Worm (Caenorhabditis elegans): Measurements from ENCODE around the gene nspe-4.

The nspe-4 gene

ce11 chrII:12619288-12619687 lies 7.0 kb downstream of the nspe-4 start, which contains the start of gene nspe-2:
Gene nspe-2, minus strand, starts transcription at chrII:12619388.
- TF ChIP-seq lir-3 (tag; optimal IDR thresholded peaks at IDR 0.05; ENCODE audit: poor library complexity), result no peak
- TF ChIP-seq hlh-17 (GFP tag; optimal IDR thresholded peaks at IDR 0.05; ENCODE audit: borderline replicate concordance), result no peak
- no peak for TF ChIP-seq nhr-20 (tag; optimal IDR thresholded peaks at IDR 0.05)
- TF ChIP-seq unc-62 (GFP tag; optimal IDR thresholded peaks at IDR 0.05), result no peak
- TF ChIP-seq mep-1 (tag; optimal IDR thresholded peaks at IDR 0.05), result no peak
- no peak for TF ChIP-seq ceh-63 (GFP tag; optimal IDR thresholded peaks at IDR 0.05)
- no peak for TF ChIP-seq C34B4.2 (tag; optimal IDR thresholded peaks at IDR 0.05)
- TF ChIP-seq pax-3 (tag; optimal IDR thresholded peaks at IDR 0.05), result no peak
- no peak for TF ChIP-seq mab-9 (GFP tag; IDR thresholded peaks at IDR 0.05)
- TF ChIP-seq lin-15B (tag; optimal IDR thresholded peaks at IDR 0.05), result no peak
- no peak for TF ChIP-seq irx-1 (tag; optimal IDR thresholded peaks at IDR 0.05)
- TF ChIP-seq dpl-1 (GFP tag; optimal IDR thresholded peaks at IDR 0.05), result no peak
- no peak for TF ChIP-seq alr-1 (tag; optimal IDR thresholded peaks at IDR 0.05; ENCODE audit: borderline replicate concordance)

ce11 chrII:12620764-12621163 lies 8.4 kb downstream of the nspe-4 start, which contains the start of gene nspe-1:
Gene nspe-1, minus strand, starts transcription at chrII:12620864.
- TF ChIP-seq dsc-1 (tag; optimal IDR thresholded peaks at IDR 0.05) (no peak), zag-1 (tag; optimal IDR thresholded peaks at IDR 0.05) (no peak), isw-1 (GFP tag; IDR thresholded peaks at IDR 0.05) (no peak), ztf-4 (tag; optimal IDR thresholded peaks at IDR 0.05) (no peak), hlh-4 (tag; optimal IDR thresholded peaks at IDR 0.05) (no peak), pqm-1 (tag; optimal IDR thresholded peaks at IDR 0.05) (no peak), nhr-237 (tag; optimal IDR thresholded peaks at IDR 0.05) (no peak), pag-3 (tag; optimal IDR thresholded peaks at IDR 0.05; ENCODE audit: borderline replicate concordance, insufficient read depth) (no peak), ceh-8 (GFP tag; optimal IDR thresholded peaks at IDR 0.05) (no peak)

DNA sequence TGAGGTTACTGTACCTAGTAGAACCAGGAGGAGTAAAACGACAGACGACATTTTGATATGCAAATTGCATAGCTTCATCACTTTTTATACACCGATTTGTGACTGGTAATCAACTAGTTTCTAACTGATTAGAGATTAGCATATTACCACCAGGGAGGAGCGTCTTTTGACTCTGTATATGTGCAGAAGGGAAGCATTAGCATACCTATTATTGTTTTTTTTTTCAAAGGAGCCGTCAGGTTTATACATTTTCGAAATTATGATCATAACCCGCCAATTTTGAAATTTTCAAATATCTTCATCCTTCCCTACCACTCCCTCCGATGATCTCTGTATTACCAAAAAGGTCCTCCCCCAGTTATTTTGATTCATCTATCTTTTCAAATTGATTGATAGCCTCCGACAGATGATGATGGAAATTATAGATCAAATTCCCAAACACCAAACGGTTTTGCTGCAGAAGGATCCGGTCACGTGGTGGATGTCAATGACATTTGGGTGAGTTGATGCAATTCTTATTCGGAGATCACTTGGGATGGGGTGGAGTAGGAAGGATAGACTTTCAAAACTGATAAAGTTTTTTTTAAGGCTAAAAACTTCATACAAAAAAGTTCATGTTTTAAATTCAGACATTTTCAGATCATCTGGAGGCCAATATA lies 9.7 kb downstream of the nspe-4 start, which contains the start of gene nspe-8:
TSS of gene nspe-8 (minus strand) at position 51 of the 659 bp plus-strand sequence.
- TF ChIP-seq lin-39 (tag; optimal IDR thresholded peaks at IDR 0.05) (peak; percentile 24), xbp-1 (tag; optimal IDR thresholded peaks at IDR 0.05) (no peak), elt-3 (tag; optimal IDR thresholded peaks at IDR 0.05) (peak in 5 of 6 experiments; percentile 60 to 86 (median 75)), nhr-20 (tag; optimal IDR thresholded peaks at IDR 0.05) (peak; percentile 90), sup-37 (GFP tag; optimal IDR thresholded peaks at IDR 0.05) (no peak), blmp-1 (tag; optimal IDR thresholded peaks at IDR 0.05) (peak; percentile 38), unc-62 (GFP tag; optimal IDR thresholded peaks at IDR 0.05) (no peak), nhr-84 (tag; optimal IDR thresholded peaks at IDR 0.05) (no peak), irx-1 (tag; optimal IDR thresholded peaks at IDR 0.05) (no peak), nhr-19 (GFP tag; conservative IDR thresholded peaks at IDR 0.05) (peak; percentile 44), fos-1 (tag; optimal IDR thresholded peaks at IDR 0.05) (no peak), C16A3.4 (tag; optimal IDR thresholded peaks at IDR 0.05) (no peak), mef-2 (tag; optimal IDR thresholded peaks at IDR 0.05) (no peak), nhr-71 (tag; optimal IDR thresholded peaks at IDR 0.05) (peak; percentile 81), nhr-12 (tag; optimal IDR thresholded peaks at IDR 0.05) (no peak), lin-14 (GFP tag; optimal IDR thresholded peaks at IDR 0.05) (peak; percentile 70), ceh-90 (tag; optimal IDR thresholded peaks at IDR 0.05) (no peak), dpl-1 (GFP tag; optimal IDR thresholded peaks at IDR 0.05) (peak in 1 of 3 experiments; percentile 34), ces-1 (GFP tag; optimal IDR thresholded peaks at IDR 0.05) (no peak), hlh-17 (GFP tag; optimal IDR thresholded peaks at IDR 0.05; ENCODE audit: borderline replicate concordance) (no peak), egl-13 (tag; optimal IDR thresholded peaks at IDR 0.05) (no peak), skn-1 (tag; optimal IDR thresholded peaks at IDR 0.05) (no peak), grh-1 (GFP tag; IDR thresholded peaks at IDR 0.05) (no peak), nhr-76 (tag; optimal IDR thresholded peaks at IDR 0.05) (no peak), Y116A8C.19 (tag; optimal IDR thresholded peaks at IDR 0.05; ENCODE audit: borderline replicate concordance) (no peak), hpl-2 (GFP tag; optimal IDR thresholded peaks at IDR 0.05) (no peak), tlp-1 (tag; optimal IDR thresholded peaks at IDR 0.05) (no peak), lin-35 (GFP tag; optimal IDR thresholded peaks at IDR 0.05) (peak in 1 of 2 experiments; percentile 65), fkh-8 (tag; optimal IDR thresholded peaks at IDR 0.05) (no peak), alr-1 (tag; optimal IDR thresholded peaks at IDR 0.05; ENCODE audit: borderline replicate concordance) (no peak), mdl-1 (tag; optimal IDR thresholded peaks at IDR 0.05) (peak in 1 of 2 experiments; percentile 15), aha-1 (tag; optimal IDR thresholded peaks at IDR 0.05) (no peak)

Measured in whole organism, L1 larva.